Fruit fly (Drosophila melanogaster): Measurements from ENCODE around the gene Grip.

Grip gene

DNA sequence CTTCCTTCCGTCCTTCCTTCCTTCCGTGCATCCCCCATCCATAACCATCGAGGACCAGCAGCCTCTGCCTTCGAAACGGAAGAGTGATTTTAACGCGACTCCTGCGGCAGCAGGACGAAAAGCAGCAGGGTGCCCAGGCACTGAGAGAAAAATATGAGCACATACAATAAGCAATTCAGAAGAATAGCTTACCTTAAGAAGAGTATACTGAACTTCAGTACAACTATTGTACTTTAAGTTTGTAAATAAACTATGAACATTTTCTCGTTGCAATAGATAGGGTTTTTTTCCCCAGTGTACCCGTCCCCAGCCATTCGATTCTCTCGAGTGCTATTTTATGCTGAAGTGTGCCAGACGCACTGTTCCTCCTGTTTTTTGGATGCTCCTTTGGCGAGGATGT is 65.6 kb downstream of the Grip start (continued):
- TF ChIP-seq Usf (GFP tag; optimal IDR thresholded peaks at IDR 0.05) (peak; percentile 41), CG2712 (tag; optimal IDR thresholded peaks at IDR 0.05) (peak; percentile 82), CG3995 (GFP tag; optimal IDR thresholded peaks at IDR 0.05) (no peak), B-H2 (GFP tag; optimal IDR thresholded peaks at IDR 0.05) (peak; percentile 43), CG9727 (GFP tag; optimal IDR thresholded peaks at IDR 0.05) (peak; percentile 87), CG8388 (GFP tag; optimal IDR thresholded peaks at IDR 0.05) (peak; percentile 75), CG12659 (GFP tag; optimal IDR thresholded peaks at IDR 0.05) (peak; percentile 69), disco-r (GFP tag; optimal IDR thresholded peaks at IDR 0.05) (peak; percentile 61), CG7372 (GFP tag; IDR thresholded peaks at IDR 0.05) (peak; percentile 55; the same call in 1 of the 2 replicates), dimm (GFP tag; IDR thresholded peaks at IDR 0.05) (peak; percentile 50; the same call in 1 of the 2 replicates), Dp (GFP tag; optimal IDR thresholded peaks at IDR 0.05) (no peak), Atf3 (GFP tag; optimal IDR thresholded peaks at IDR 0.05) (peak; percentile 64), CG18619 (GFP tag; optimal IDR thresholded peaks at IDR 0.05) (peak; percentile 56), CG17829 (tag; optimal IDR thresholded peaks at IDR 0.05) (peak; percentile 82), Dref (GFP tag; IDR thresholded peaks at IDR 0.05) (no peak), cas (GFP tag; IDR thresholded peaks at IDR 0.05) (no peak), bigmax (GFP tag; optimal IDR thresholded peaks at IDR 0.05) (no peak), CG9215 (GFP tag; IDR thresholded peaks at IDR 0.05) (peak; percentile 48), D19A (tag; optimal IDR thresholded peaks at IDR 0.05) (peak; percentile 78), Hsf (GFP tag; optimal IDR thresholded peaks at IDR 0.05) (peak; percentile 71), CG1024 (GFP tag; IDR thresholded peaks at IDR 0.05) (peak; percentile 64), amos (GFP tag; IDR thresholded peaks at IDR 0.05; ENCODE audit: partially characterized antibody) (no peak), CG4820 (GFP tag; optimal IDR thresholded peaks at IDR 0.05) (peak; percentile 81), phol (tag; optimal IDR thresholded peaks at IDR 0.05) (peak; percentile 83), pnt (GFP tag; optimal IDR thresholded peaks at IDR 0.05) (peak; percentile 85), odd (GFP tag; optimal IDR thresholded peaks at IDR 0.05) (peak; percentile 79), CG2889 (GFP tag; IDR thresholded peaks at IDR 0.05) (0 out of 3 replicates have a peak, but pooled peaks have one; percentile 39), ash1 (GFP tag; optimal IDR thresholded peaks at IDR 0.05) (no peak), CG17612 (GFP tag; IDR thresholded peaks at IDR 0.05) (no peak), CG8359 (GFP tag; optimal IDR thresholded peaks at IDR 0.05; ENCODE audit: borderline replicate concordance) (peak; percentile 74), oc (tag; optimal IDR thresholded peaks at IDR 0.05) (peak; percentile 32), Nf-YC (tag; optimal IDR thresholded peaks at IDR 0.05) (peak; percentile 59), B-H1 (GFP tag; IDR thresholded peaks at IDR 0.05) (peak; percentile 69), lov (optimal IDR thresholded peaks at IDR 0.05) (no peak), lov (GFP tag; IDR thresholded peaks at IDR 0.05) (peak; percentile 77; the same call in 2 of the 3 replicates), CG10147 (GFP tag; optimal IDR thresholded peaks at IDR 0.05) (peak; percentile 46), CG8089 (GFP tag; optimal IDR thresholded peaks at IDR 0.05) (peak; percentile 67), CG16813 (GFP tag; IDR thresholded peaks at IDR 0.05; ENCODE audit: partially characterized antibody) (no peak), bcd (GFP tag; optimal IDR thresholded peaks at IDR 0.05) (peak; percentile 76), CG11723 (GFP tag; optimal IDR thresholded peaks at IDR 0.05) (peak; percentile 54), ewg (GFP tag; optimal IDR thresholded peaks at IDR 0.05) (peak; percentile 68), CG13775 (GFP tag; optimal IDR thresholded peaks at IDR 0.05) (peak; percentile 70), dpn (GFP tag; optimal IDR thresholded peaks at IDR 0.05) (peak; percentile 62 to 76), fd102C (GFP tag; optimal IDR thresholded peaks at IDR 0.05) (peak; percentile 45), CG3281 (GFP tag; optimal IDR thresholded peaks at IDR 0.05) (peak; percentile 60), pum (GFP tag; optimal IDR thresholded peaks at IDR 0.05) (peak; percentile 76), twi (tag; optimal IDR thresholded peaks at IDR 0.05) (peak; percentile 64), nerfin-2 (GFP tag; IDR thresholded peaks at IDR 0.05; ENCODE audit: partially characterized antibody) (no peak), Sox100B (GFP tag; optimal IDR thresholded peaks at IDR 0.05) (peak; percentile 72), jigr1 (GFP tag; IDR thresholded peaks at IDR 0.05) (0 out of 3 replicates have a peak, but pooled peaks have one; percentile 17), CG7786 (GFP tag; optimal IDR thresholded peaks at IDR 0.05) (peak; percentile 66)
